Worm (Caenorhabditis elegans) whole organism, L1 larva: ENCODE results near the gene str-28.

ENCODE experiments used
- C34B4.2 ChIP-seq: sonication (generic microtip); optimal IDR thresholded peaks from 2 replicates; lab custom pipeline; 2017; ENCODE audit warnings: mild to moderate bottlenecking, missing genetic modification characterization, missing compliant biosample characterization
- F16B12.6 ChIP-seq: fragments of 150-350 bp; optimal IDR thresholded peaks from 2 replicates; lab custom pipeline; 2014; ENCODE audit warnings: missing biosample characterization, missing genetic modification characterization
- aha-1 ChIP-seq: fragments of 150-350 bp; optimal IDR thresholded peaks from 2 replicates; lab custom pipeline; 2014; ENCODE audit warnings: missing biosample characterization, missing genetic modification characterization
- ama-1 ChIP-seq: fragments of 150-350 bp; optimal IDR thresholded peaks from 2 replicates; lab custom pipeline; 2014
- blmp-1 ChIP-seq: fragments of 150-350 bp; optimal IDR thresholded peaks from 2 replicates; lab custom pipeline; 2014; ENCODE audit warnings: missing biosample characterization, missing genetic modification characterization
- ceh-88 ChIP-seq: fragments of 200-800 bp; sonication (Bioruptor generic); IDR thresholded peaks from 2 replicates; pipeline ENCODE4 v1.3.6; 2022; ENCODE audit warnings: missing genetic modification characterization, missing compliant biosample characterization
- ceh-90 ChIP-seq: sonication (generic microtip); optimal IDR thresholded peaks from 2 replicates; lab custom pipeline; 2016; ENCODE audit warnings: missing genetic modification characterization, missing compliant biosample characterization
- dsc-1 ChIP-seq: sonication (generic microtip); optimal IDR thresholded peaks from 2 replicates; lab custom pipeline; 2016; ENCODE audit warnings: mild to moderate bottlenecking, missing genetic modification characterization, missing compliant biosample characterization
- efl-1 ChIP-seq, 4 experiments: fragments of 150-350 bp; optimal IDR thresholded peaks in 3 of 4; peaks in 1 of 4; 1 replicate in 1 of 4; 2 replicates in 3 of 4; lab custom pipeline; 2014; ENCODE audit warnings: missing biosample characterization in 2 of 4, missing genetic modification characterization in 2 of 4, missing genetic modification reagents in 2 of 4
- egl-27 ChIP-seq, 2 experiments: fragments of 150-350 bp in 1 of 2; sonication (generic microtip); optimal IDR thresholded peaks; 3 replicates each; lab custom pipeline; 2017 to 2018; ENCODE audit warnings: missing biosample characterization in 2 of 2, missing genetic modification characterization in 2 of 2, missing genetic modification reagents in 2 of 2
- elt-3 ChIP-seq, 6 experiments: fragments of 150-350 bp in 1 of 6; sonication (generic microtip); optimal IDR thresholded peaks; 2 replicates each; lab custom pipeline; 2017 to 2018; ENCODE audit warnings: missing biosample characterization in 6 of 6, missing genetic modification characterization in 6 of 6, inconsistent platforms in 1 of 6
- fkh-4 ChIP-seq: sonication (generic microtip); optimal IDR thresholded peaks from 2 replicates; lab custom pipeline; 2016; ENCODE audit warnings: missing compliant biosample characterization, missing genetic modification characterization, borderline replicate concordance
- fkh-8 ChIP-seq: sonication (generic microtip); optimal IDR thresholded peaks from 2 replicates; lab custom pipeline; 2016; ENCODE audit warnings: mild to moderate bottlenecking, missing genetic modification characterization, missing compliant biosample characterization
- grh-1 ChIP-seq: fragments of 200-800 bp; sonication (Bioruptor generic); IDR thresholded peaks from 2 replicates; pipeline ENCODE4 v1.3.6; 2022; ENCODE audit warnings: missing genetic modification reagents, missing genetic modification characterization, missing compliant biosample characterization
- hlh-17 ChIP-seq: fragments of 200-800 bp; sonication (Bioruptor generic); optimal IDR thresholded peaks from 2 replicates; lab custom pipeline; 2018; ENCODE audit warnings: missing genetic modification characterization, mild to moderate bottlenecking, missing compliant biosample characterization, moderate library complexity, borderline replicate concordance
- hlh-4 ChIP-seq: sonication (generic microtip); optimal IDR thresholded peaks from 2 replicates; lab custom pipeline; 2016; ENCODE audit warnings: mild to moderate bottlenecking, missing genetic modification characterization, missing compliant biosample characterization
- hpl-2 ChIP-seq: fragments of 150-350 bp; optimal IDR thresholded peaks from 2 replicates; lab custom pipeline; 2014; ENCODE audit warnings: missing biosample characterization, missing genetic modification reagents, missing genetic modification characterization
- isw-1 ChIP-seq: fragments of 200-800 bp; sonication (Bioruptor generic); IDR thresholded peaks from 2 replicates; pipeline ENCODE4 v1.3.6; 2022; ENCODE audit warnings: missing genetic modification characterization, missing compliant biosample characterization
- jun-1 ChIP-seq: fragments of 150-350 bp; optimal IDR thresholded peaks from 2 replicates; lab custom pipeline; 2014; ENCODE audit warnings: missing biosample characterization, missing genetic modification reagents, missing genetic modification characterization
- lin-14 ChIP-seq: fragments of 200-800 bp; sonication (Bioruptor generic); optimal IDR thresholded peaks from 2 replicates; lab custom pipeline; 2018; ENCODE audit warnings: mild to moderate bottlenecking, missing genetic modification characterization, moderate library complexity, missing compliant biosample characterization
- lin-15B ChIP-seq: fragments of 150-350 bp; sonication (generic microtip); optimal IDR thresholded peaks from 3 replicates; lab custom pipeline; 2014; ENCODE audit warnings: missing biosample characterization, missing genetic modification characterization
- lin-35 ChIP-seq, 2 experiments: fragments of 150-350 bp; optimal IDR thresholded peaks; 2 replicates each; lab custom pipeline; 2014; ENCODE audit warnings: missing biosample characterization in 2 of 2, missing genetic modification characterization in 2 of 2, missing genetic modification reagents in 2 of 2
- lir-3 ChIP-seq: sonication (generic microtip); optimal IDR thresholded peaks from 2 replicates; lab custom pipeline; 2016; ENCODE audit warnings: mild to moderate bottlenecking, missing genetic modification characterization, moderate library complexity, missing compliant biosample characterization; ENCODE audit not compliant: poor library complexity
- mdl-1 ChIP-seq, 2 experiments: fragments of 150-350 bp; optimal IDR thresholded peaks; 2 replicates each; lab custom pipeline; 2014 to 2017; ENCODE audit warnings: missing biosample characterization in 2 of 2, missing genetic modification characterization in 2 of 2, inconsistent platforms in 1 of 2
- mep-1 ChIP-seq: fragments of 150-350 bp; optimal IDR thresholded peaks from 2 replicates; lab custom pipeline; 2014; ENCODE audit warnings: missing biosample characterization, missing genetic modification characterization
- nhr-11 ChIP-seq: fragments of 150-350 bp; optimal IDR thresholded peaks from 2 replicates; lab custom pipeline; 2014; ENCODE audit warnings: missing biosample characterization, missing genetic modification characterization
- nhr-19 ChIP-seq: fragments of 200-800 bp; sonication (Bioruptor generic); conservative IDR thresholded peaks from 2 replicates; pipeline ENCODE4 v1.3.6; 2022; ENCODE audit warnings: missing genetic modification characterization, missing compliant biosample characterization
- nhr-20 ChIP-seq: sonication (generic microtip); optimal IDR thresholded peaks from 2 replicates; lab custom pipeline; 2016; ENCODE audit warnings: mild to moderate bottlenecking, missing genetic modification characterization, missing compliant biosample characterization
- nhr-237 ChIP-seq: fragments of 150-350 bp; optimal IDR thresholded peaks from 2 replicates; lab custom pipeline; 2014; ENCODE audit warnings: missing biosample characterization, missing genetic modification characterization
- nhr-28 ChIP-seq: fragments of 150-350 bp; optimal IDR thresholded peaks from 2 replicates; lab custom pipeline; 2014; ENCODE audit warnings: missing biosample characterization, missing genetic modification characterization
- nhr-71 ChIP-seq: sonication (generic microtip); optimal IDR thresholded peaks from 2 replicates; lab custom pipeline; 2016; ENCODE audit warnings: mild to moderate bottlenecking, missing genetic modification characterization, moderate library complexity, missing compliant biosample characterization
- nhr-77 ChIP-seq: fragments of 150-350 bp; optimal IDR thresholded peaks from 2 replicates; lab custom pipeline; 2014; ENCODE audit warnings: missing biosample characterization, missing genetic modification characterization
- nhr-84 ChIP-seq: sonication (generic microtip); optimal IDR thresholded peaks from 2 replicates; lab custom pipeline; 2017; ENCODE audit warnings: missing biosample characterization, missing genetic modification characterization
- nhr-85 ChIP-seq: sonication (generic microtip); peaks from one replicate; lab custom pipeline; 2016; ENCODE audit warnings: missing genetic modification characterization, inconsistent platforms, missing compliant biosample characterization
- nhr-90 ChIP-seq: sonication (generic microtip); optimal IDR thresholded peaks from 2 replicates; lab custom pipeline; 2016; ENCODE audit warnings: mild to moderate bottlenecking, missing genetic modification characterization, missing compliant biosample characterization; ENCODE audit not compliant: poor library complexity
- pag-3 ChIP-seq: sonication (generic microtip); optimal IDR thresholded peaks from 2 replicates; lab custom pipeline; 2017; ENCODE audit warnings: missing genetic modification characterization, mild to moderate bottlenecking, missing compliant biosample characterization, antibody characterized with exemption, borderline replicate concordance; ENCODE audit not compliant: insufficient read depth
- pax-3 ChIP-seq: fragments of 200-800 bp; sonication (Bioruptor generic); optimal IDR thresholded peaks from 2 replicates; lab custom pipeline; 2018; ENCODE audit warnings: mild to moderate bottlenecking, missing genetic modification characterization, moderate library complexity, missing compliant biosample characterization
- skn-1 ChIP-seq: fragments of 150-350 bp; optimal IDR thresholded peaks from 2 replicates; lab custom pipeline; 2014; ENCODE audit warnings: missing biosample characterization, missing genetic modification characterization
- snu-23 ChIP-seq: sonication (generic microtip); optimal IDR thresholded peaks from 2 replicates; lab custom pipeline; 2016; ENCODE audit warnings: missing genetic modification characterization, missing compliant biosample characterization
- sptf-1 ChIP-seq: fragments of 150-350 bp; optimal IDR thresholded peaks from 2 replicates; lab custom pipeline; 2014; ENCODE audit warnings: missing biosample characterization, missing genetic modification characterization
- tbx-2 ChIP-seq: sonication (generic microtip); optimal IDR thresholded peaks from 2 replicates; lab custom pipeline; 2016; ENCODE audit warnings: missing genetic modification characterization, missing compliant biosample characterization
- unc-130 ChIP-seq: fragments of 150-350 bp; optimal IDR thresholded peaks from 2 replicates; lab custom pipeline; 2017; ENCODE audit warnings: missing biosample characterization, missing genetic modification characterization, inconsistent platforms
- unc-98 ChIP-seq: fragments of 200-800 bp; sonication (Bioruptor generic); IDR thresholded peaks from 2 replicates; pipeline ENCODE4 v1.3.6; 2022; ENCODE audit warnings: missing genetic modification characterization, missing compliant biosample characterization
- xbp-1 ChIP-seq: sonication (generic microtip); optimal IDR thresholded peaks from 2 replicates; lab custom pipeline; 2016; ENCODE audit warnings: missing genetic modification characterization, missing compliant biosample characterization

The str-28 gene

DNA sequence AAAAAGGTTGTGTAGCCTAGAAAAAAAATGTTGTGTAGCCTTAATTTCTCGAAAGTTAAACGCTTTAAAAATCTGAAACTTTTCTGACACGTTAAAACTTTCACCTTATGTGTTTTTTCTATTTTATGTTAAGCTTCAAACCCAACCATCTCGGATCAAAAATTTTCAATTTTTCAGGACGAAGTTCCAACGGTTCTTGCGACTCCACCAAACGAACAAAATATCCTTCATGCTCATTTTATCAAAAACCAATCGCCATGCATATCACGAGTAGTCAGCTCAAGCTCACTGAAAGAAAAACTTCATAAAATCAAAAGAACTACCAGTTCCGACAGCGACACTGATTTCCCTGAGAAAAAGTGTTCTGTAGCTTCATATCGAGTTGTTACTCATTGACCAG is 36.2 kb downstream of the str-28 start:
- no peak for TF ChIP-seq unc-98 (GFP tag; lab: Robert Waterston, UW)
- no peak for TF ChIP-seq lir-3 (tag; lab: Kevin White, UChicago)
- no peak for TF ChIP-seq isw-1 (GFP tag; lab: Robert Waterston, UW)
- no peak for TF ChIP-seq nhr-71 (tag; lab: Kevin White, UChicago)
- TF ChIP-seq mep-1 (tag; lab: Kevin White, UChicago): no peak
- TF ChIP-seq unc-130 (tag; lab: Kevin White, UChicago): no peak
- TF ChIP-seq grh-1: no peak
- TF ChIP-seq blmp-1 (tag; lab: Kevin White, UChicago): no peak

- TF ChIP-seq snu-23 (GFP tag; lab: Kevin White, UChicago): peak; percentile 32
- TF ChIP-seq unc-130 (tag; lab: Kevin White, UChicago): peak; percentile 81
- TF ChIP-seq pag-3 (tag; lab: Kevin White, UChicago): no peak
- no peak for TF ChIP-seq nhr-11 (tag; lab: Kevin White, UChicago)
- no peak for TF ChIP-seq efl-1 (optimal IDR thresholded peaks at IDR 0.05; lab: Kevin White, UChicago)
- no peak for TF ChIP-seq efl-1 (GFP tag; optimal IDR thresholded peaks at IDR 0.05 in 1 of 2; lab: Kevin White, UChicago)
- TF ChIP-seq mdl-1 (tag; optimal IDR thresholded peaks at IDR 0.05; lab: Kevin White, UChicago): peak in 1 of 2 experiments; percentile 38
- no peak for TF ChIP-seq nhr-71 (tag; lab: Kevin White, UChicago)
- TF ChIP-seq lin-14 (GFP tag; lab: Kevin White, UChicago): peak; percentile 18
- no peak for TF ChIP-seq hlh-4 (tag; lab: Kevin White, UChicago)
- no peak for TF ChIP-seq F16B12.6
- TF ChIP-seq pax-3 (tag; lab: Kevin White, UChicago): no peak
- no peak for TF ChIP-seq nhr-84 (tag; lab: Kevin White, UChicago)
- no peak for TF ChIP-seq nhr-28 (tag; lab: Kevin White, UChicago)
- TF ChIP-seq ceh-88 (GFP tag; lab: Robert Waterston, UW): no peak
- TF ChIP-seq blmp-1 (tag; lab: Kevin White, UChicago): peak; percentile 83
- TF ChIP-seq nhr-85: peak; percentile 87
- no peak for TF ChIP-seq aha-1 (tag; lab: Kevin White, UChicago)
- TF ChIP-seq grh-1: 0 out of 2 replicates have a peak, but pooled peaks have one; percentile 7
- no peak for TF ChIP-seq ama-1 (lab: Kevin White, UChicago)
- TF ChIP-seq fkh-8 (tag; lab: Kevin White, UChicago): no peak
- TF ChIP-seq ceh-90 (tag; lab: Kevin White, UChicago): no peak
- no peak for TF ChIP-seq sptf-1 (tag; lab: Kevin White, UChicago)
- TF ChIP-seq lin-35 (GFP tag; optimal IDR thresholded peaks at IDR 0.05; lab: Kevin White, UChicago): peak in 1 of 2 experiments; percentile 31
- TF ChIP-seq skn-1 (tag; lab: Kevin White, UChicago): peak; percentile 24
- TF ChIP-seq nhr-20 (tag; lab: Kevin White, UChicago): peak; percentile 19
- TF ChIP-seq tbx-2 (tag; lab: Kevin White, UChicago): peak; percentile 20
- TF ChIP-seq xbp-1 (tag; lab: Kevin White, UChicago): no peak
- peak; percentile 48 for TF ChIP-seq nhr-90 (tag; lab: Kevin White, UChicago)
- no peak for TF ChIP-seq egl-27 (tag; optimal IDR thresholded peaks at IDR 0.05; lab: Kevin White, UChicago)
- peak in 1 of 6 experiments; percentile 68 for TF ChIP-seq elt-3 (tag; optimal IDR thresholded peaks at IDR 0.05; lab: Kevin White, UChicago)
- peak; percentile 72 for TF ChIP-seq nhr-19
These were observed 37.1 kb downstream of the str-28 start, which contains the start of the genes ddo-2 and F25E5.8 for ce11 chrV:7435376-7436204. TSS of gene ddo-2 (minus strand) at chrV:7435705. TSS of gene F25E5.8 (plus strand) at chrV:7435930.

ce11 chrV:7434805-7435363 is 37.8 kb downstream of the str-28 start:
- TF ChIP-seq jun-1 (tag; lab: Kevin White, UChicago) (no peak), nhr-237 (tag; lab: Kevin White, UChicago) (no peak), fkh-4 (no peak), nhr-19 (peak; percentile 98), nhr-77 (tag; lab: Kevin White, UChicago) (no peak), lin-15B (tag; lab: Kevin White, UChicago) (no peak), egl-27 (tag; optimal IDR thresholded peaks at IDR 0.05; lab: Kevin White, UChicago) (no peak), nhr-20 (tag; lab: Kevin White, UChicago) (peak; percentile 78), hpl-2 (GFP tag; lab: Kevin White, UChicago) (no peak), nhr-11 (tag; lab: Kevin White, UChicago) (no peak), dsc-1 (tag; lab: Kevin White, UChicago) (peak; percentile 47), C34B4.2 (tag; lab: Kevin White, UChicago) (no peak), tbx-2 (tag; lab: Kevin White, UChicago) (peak; percentile 69), snu-23 (GFP tag; lab: Kevin White, UChicago) (peak; percentile 79), sptf-1 (tag; lab: Kevin White, UChicago) (no peak), hlh-17 (GFP tag; lab: Kevin White, UChicago) (no peak), ceh-88 (GFP tag; lab: Robert Waterston, UW) (no peak), skn-1 (tag; lab: Kevin White, UChicago) (peak; percentile 39), elt-3 (tag; optimal IDR thresholded peaks at IDR 0.05; lab: Kevin White, UChicago) (peak in 1 of 6 experiments; percentile 4), pax-3 (tag; lab: Kevin White, UChicago) (peak; percentile 29)
